Worm (Caenorhabditis elegans) whole organism, young adult: ENCODE results near the gene Y116A8B.1.

ENCODE experiments used
- B0019.2 ChIP-seq: fragments of 200-800 bp; sonication (Bioruptor generic); conservative IDR thresholded peaks from 2 replicates; pipeline ENCODE4 v1.3.6; 2022; ENCODE audit warnings: missing genetic modification reagents, missing genetic modification characterization, missing compliant biosample characterization
- B0035.1 ChIP-seq: sonication (generic microtip); optimal IDR thresholded peaks from 2 replicates; lab custom pipeline; 2016; ENCODE audit warnings: missing genetic modification characterization, mild to moderate bottlenecking, missing compliant biosample characterization, missing genotype, missing genetic modification reagents
- B0261.1 ChIP-seq: sonication (generic microtip); optimal IDR thresholded peaks from 2 replicates; lab custom pipeline; 2016; ENCODE audit warnings: mild to moderate bottlenecking, missing genetic modification characterization, moderate library complexity, missing compliant biosample characterization
- B0336.3 ChIP-seq: fragments of 200-800 bp; sonication (Bioruptor generic); IDR thresholded peaks from 2 replicates; pipeline ENCODE4 v1.3.6; 2022; ENCODE audit warnings: missing genetic modification characterization, missing compliant biosample characterization
- F22D6.2 ChIP-seq: sonication (generic microtip); optimal IDR thresholded peaks from 2 replicates; lab custom pipeline; 2016; ENCODE audit warnings: mild to moderate bottlenecking, missing genetic modification characterization, missing compliant biosample characterization
- F49E8.2 ChIP-seq: sonication (generic microtip); optimal IDR thresholded peaks from 3 replicates; lab custom pipeline; 2017; ENCODE audit warnings: missing genetic modification characterization, mild to moderate bottlenecking, missing compliant biosample characterization, antibody characterized with exemption, moderate library complexity; ENCODE audit not compliant: insufficient read depth
- F55B11.4 ChIP-seq: sonication (generic microtip); optimal IDR thresholded peaks from 2 replicates; lab custom pipeline; 2016; ENCODE audit warnings: missing compliant biosample characterization, missing genetic modification characterization, borderline replicate concordance; ENCODE audit not compliant: insufficient read depth
- F57A8.1 ChIP-seq: fragments of 200-800 bp; sonication (Bioruptor generic); optimal IDR thresholded peaks from 2 replicates; lab custom pipeline; 2018; ENCODE audit warnings: mild to moderate bottlenecking, missing genetic modification characterization, moderate library complexity, missing compliant biosample characterization
- F57C9.4 ChIP-seq: sonication (generic microtip); optimal IDR thresholded peaks from 2 replicates; lab custom pipeline; 2017; ENCODE audit warnings: mild to moderate bottlenecking, missing genetic modification characterization, missing compliant biosample characterization
- T26A5.8 ChIP-seq: sonication (generic microtip); optimal IDR thresholded peaks from 2 replicates; lab custom pipeline; 2016; ENCODE audit warnings: missing genetic modification characterization, missing compliant biosample characterization
- Y79H2A.3 ChIP-seq: fragments of 200-800 bp; sonication (Bioruptor generic); conservative IDR thresholded peaks from 2 replicates; pipeline ENCODE4 v1.3.6; 2022; ENCODE audit warnings: missing genetic modification reagents, missing genetic modification characterization, missing compliant biosample characterization
- ZK185.1 ChIP-seq: sonication (generic microtip); optimal IDR thresholded peaks from 2 replicates; lab custom pipeline; 2016; ENCODE audit warnings: mild to moderate bottlenecking, missing genetic modification characterization, missing compliant biosample characterization; ENCODE audit not compliant: poor library complexity, severe bottlenecking
- akir-1 ChIP-seq: fragments of 200-800 bp; sonication (Bioruptor generic); optimal IDR thresholded peaks from 2 replicates; lab custom pipeline; 2018; ENCODE audit warnings: mild to moderate bottlenecking, missing genetic modification characterization, moderate library complexity, missing compliant biosample characterization
- ama-1 ChIP-seq, 3 experiments: fragments of 150-350 bp in 1 of 3; sonication (generic microtip) in 2 of 3; optimal IDR thresholded peaks; 2 replicates each; lab custom pipeline; 2014 to 2018; ENCODE audit warnings: missing biosample characterization in 2 of 3, missing genetic modification characterization in 2 of 3, missing genetic modification reagents in 2 of 3
- atf-7 ChIP-seq: sonication (generic microtip); optimal IDR thresholded peaks from 2 replicates; lab custom pipeline; 2017; ENCODE audit warnings: mild to moderate bottlenecking, missing genetic modification characterization, missing compliant biosample characterization
- bed-1 ChIP-seq: fragments of 200-800 bp; sonication (Bioruptor generic); IDR thresholded peaks from 2 replicates; pipeline ENCODE4 v1.3.6; 2022; ENCODE audit warnings: missing genetic modification reagents, missing genetic modification characterization, missing compliant biosample characterization
- bed-2 ChIP-seq: fragments of 200-800 bp; sonication (Bioruptor generic); IDR thresholded peaks from 2 replicates; pipeline ENCODE4 v1.3.6; 2022; ENCODE audit warnings: missing genetic modification reagents, missing genetic modification characterization, missing compliant biosample characterization
- ceh-27 ChIP-seq: fragments of 200-800 bp; sonication (Bioruptor generic); optimal IDR thresholded peaks from 2 replicates; lab custom pipeline; 2018; ENCODE audit warnings: mild to moderate bottlenecking, missing genetic modification characterization, moderate library complexity, missing compliant biosample characterization
- ceh-79 ChIP-seq: sonication (generic microtip); optimal IDR thresholded peaks from 2 replicates; lab custom pipeline; 2017; ENCODE audit warnings: mild to moderate bottlenecking, missing genetic modification characterization, missing compliant biosample characterization
- ceh-91 ChIP-seq: fragments of 200-800 bp; sonication (Bioruptor generic); IDR thresholded peaks from 2 replicates; pipeline ENCODE4 v1.3.6; 2022; ENCODE audit warnings: missing genetic modification reagents, missing genetic modification characterization, missing compliant biosample characterization
- dpff-1 ChIP-seq: sonication (generic microtip); optimal IDR thresholded peaks from 2 replicates; lab custom pipeline; 2017; ENCODE audit warnings: mild to moderate bottlenecking, missing genetic modification characterization, missing compliant biosample characterization
- dpl-1 ChIP-seq: fragments of 150-350 bp; optimal IDR thresholded peaks from 2 replicates; lab custom pipeline; 2014; ENCODE audit warnings: missing biosample characterization, missing genetic modification reagents, missing genetic modification characterization
- egrh-3 ChIP-seq: fragments of 200-800 bp; sonication (Bioruptor generic); IDR thresholded peaks from 2 replicates; pipeline ENCODE4 v1.3.6; 2022; ENCODE audit warnings: missing genetic modification reagents, missing genetic modification characterization, missing compliant biosample characterization
- ekl-4 ChIP-seq: fragments of 200-800 bp; sonication (Bioruptor generic); IDR thresholded peaks from 2 replicates; pipeline ENCODE4 v1.3.6; 2022; ENCODE audit warnings: missing genetic modification reagents, missing genetic modification characterization, missing compliant biosample characterization
- gei-17 ChIP-seq: fragments of 200-800 bp; sonication (Bioruptor generic); optimal IDR thresholded peaks from 2 replicates; lab custom pipeline; 2018; ENCODE audit warnings: mild to moderate bottlenecking, missing genetic modification characterization, missing compliant biosample characterization
- hlh-26 ChIP-seq: fragments of 200-800 bp; sonication (Bioruptor generic); conservative IDR thresholded peaks from 2 replicates; pipeline ENCODE4 v1.3.6; 2022; ENCODE audit warnings: missing genetic modification reagents, missing genetic modification characterization, missing compliant biosample characterization
- hrde-1 ChIP-seq: sonication (generic microtip); optimal IDR thresholded peaks from 2 replicates; lab custom pipeline; 2016; ENCODE audit warnings: missing genetic modification characterization, mild to moderate bottlenecking, missing compliant biosample characterization, moderate library complexity, missing genotype, missing genetic modification reagents, borderline replicate concordance
- lag-1 ChIP-seq: fragments of 200-800 bp; sonication (Bioruptor generic); IDR thresholded peaks from 2 replicates; pipeline ENCODE4 v1.3.6; 2022; ENCODE audit warnings: missing genetic modification reagents, missing genetic modification characterization, missing compliant biosample characterization
- let-526 ChIP-seq: fragments of 200-800 bp; sonication (Bioruptor generic); IDR thresholded peaks from 2 replicates; pipeline ENCODE4 v1.3.6; 2022; ENCODE audit warnings: missing genetic modification reagents, missing genetic modification characterization, missing compliant biosample characterization
- let-607 ChIP-seq, 2 experiments: fragments of 200-800 bp in 1 of 2; sonication (Bioruptor generic) in 1 of 2; sonication (generic microtip) in 1 of 2; optimal IDR thresholded peaks; 2 replicates each; lab custom pipeline; 2016 to 2018; ENCODE audit warnings: mild to moderate bottlenecking in 2 of 2, missing compliant biosample characterization in 2 of 2, missing genetic modification characterization in 2 of 2, moderate library complexity in 2 of 2, missing genotype in 1 of 2
- lin-26 ChIP-seq: fragments of 200-800 bp; sonication (Bioruptor generic); IDR thresholded peaks from 2 replicates; pipeline ENCODE4 v1.3.6; 2022; ENCODE audit warnings: missing genetic modification reagents, missing genetic modification characterization, missing compliant biosample characterization
- lin-35 ChIP-seq, 3 experiments: fragments of 150-350 bp in 2 of 3; sonication (generic microtip) in 1 of 3; optimal IDR thresholded peaks; 2 replicates each; lab custom pipeline; 2014 to 2018; ENCODE audit warnings: missing biosample characterization in 3 of 3, missing genetic modification characterization in 3 of 3, missing genetic modification reagents in 3 of 3
- lin-40 ChIP-seq: sonication (generic microtip); optimal IDR thresholded peaks from 2 replicates; lab custom pipeline; 2016; ENCODE audit warnings: missing genetic modification characterization, mild to moderate bottlenecking, missing compliant biosample characterization, missing genotype, missing genetic modification reagents
- lsy-27 ChIP-seq: sonication (generic microtip); optimal IDR thresholded peaks from 2 replicates; lab custom pipeline; 2017; ENCODE audit warnings: missing genetic modification characterization, mild to moderate bottlenecking, missing compliant biosample characterization, antibody characterized with exemption, missing genotype, borderline replicate concordance; ENCODE audit not compliant: insufficient read depth
- madf-3 ChIP-seq: fragments of 200-800 bp; sonication (Bioruptor generic); IDR thresholded peaks from 2 replicates; pipeline ENCODE4 v1.3.6; 2022; ENCODE audit warnings: missing genetic modification reagents, missing genetic modification characterization, missing compliant biosample characterization
- madf-8 ChIP-seq: fragments of 200-800 bp; sonication (Bioruptor generic); conservative IDR thresholded peaks from 2 replicates; pipeline ENCODE4 v1.3.6; 2022; ENCODE audit warnings: missing genetic modification reagents, missing genetic modification characterization, missing compliant biosample characterization
- mcd-1 ChIP-seq: fragments of 200-800 bp; sonication (Bioruptor generic); IDR thresholded peaks from 2 replicates; pipeline ENCODE4 v1.3.6; 2022; ENCODE audit warnings: missing genetic modification reagents, missing genetic modification characterization, missing compliant biosample characterization
- nfya-2 ChIP-seq: fragments of 200-800 bp; sonication (Bioruptor generic); IDR thresholded peaks from 2 replicates; pipeline ENCODE4 v1.3.6; 2022; ENCODE audit warnings: missing genetic modification reagents, missing genetic modification characterization, missing compliant biosample characterization
- nhr-179 ChIP-seq: sonication (generic microtip); optimal IDR thresholded peaks from 2 replicates; lab custom pipeline; 2016; ENCODE audit warnings: mild to moderate bottlenecking, missing genetic modification characterization, missing compliant biosample characterization
- sea-2 ChIP-seq: fragments of 200-800 bp; sonication (Bioruptor generic); IDR thresholded peaks from 2 replicates; pipeline ENCODE4 v1.3.6; 2022; ENCODE audit warnings: missing genetic modification characterization, missing compliant biosample characterization
- sptf-2 ChIP-seq: fragments of 200-800 bp; sonication (Bioruptor generic); optimal IDR thresholded peaks from 2 replicates; lab custom pipeline; 2018; ENCODE audit warnings: mild to moderate bottlenecking, missing genetic modification characterization, missing compliant biosample characterization
- tbp1 ChIP-seq: fragments of 200-800 bp; sonication (Bioruptor generic); optimal IDR thresholded peaks from 2 replicates; lab custom pipeline; 2018; ENCODE audit warnings: mild to moderate bottlenecking, missing genetic modification characterization, missing compliant biosample characterization
- tbx-9 ChIP-seq: sonication (generic microtip); optimal IDR thresholded peaks from 2 replicates; lab custom pipeline; 2016; ENCODE audit warnings: borderline replicate concordance, missing genetic modification characterization, inconsistent platforms, missing compliant biosample characterization
- unc-62 ChIP-seq: fragments of 150-350 bp; optimal IDR thresholded peaks from 2 replicates; lab custom pipeline; 2014; ENCODE audit warnings: missing biosample characterization, missing genetic modification reagents, missing genetic modification characterization
- xnd-1 ChIP-seq: sonication (generic microtip); optimal IDR thresholded peaks from 2 replicates; lab custom pipeline; 2016; ENCODE audit warnings: missing genotype, missing genetic modification reagents, missing genetic modification characterization, missing compliant biosample characterization

The Y116A8B.1 gene

ce11 chrIV:17248538-17248937 is 32.4 kb downstream of the Y116A8B.1 start:
- no peak for TF ChIP-seq xnd-1
- no peak for TF ChIP-seq nfya-2 (GFP tag; lab: Robert Waterston, UW)
- TF ChIP-seq atf-7 (tag; lab: Kevin White, UChicago), result no peak
- TF ChIP-seq sptf-2, result no peak
- TF ChIP-seq gei-17 (GFP tag; lab: Kevin White, UChicago), result no peak
- no peak for TF ChIP-seq ekl-4 (GFP tag; lab: Robert Waterston, UW)
- TF ChIP-seq T26A5.8 (tag; lab: Kevin White, UChicago), result no peak
- no peak for TF ChIP-seq B0035.1 (tag; lab: Kevin White, UChicago)
- TF ChIP-seq ceh-27 (GFP tag; lab: Kevin White, UChicago), result no peak
- TF ChIP-seq tbx-9, result no peak
- no peak for TF ChIP-seq lin-35 (GFP tag; optimal IDR thresholded peaks at IDR 0.05; lab: Kevin White, UChicago)
- no peak for TF ChIP-seq B0261.1 (tag; lab: Kevin White, UChicago)
- no peak for TF ChIP-seq sea-2 (GFP tag; lab: Robert Waterston, UW)
- no peak for TF ChIP-seq ceh-91 (GFP tag; lab: Robert Waterston, UW)
- no peak for TF ChIP-seq hrde-1 (tag; lab: Kevin White, UChicago)
- TF ChIP-seq lsy-27 (tag; lab: Kevin White, UChicago), result no peak
- TF ChIP-seq, all 124 proteins: peak for 0

- TF ChIP-seq unc-62 (peak; percentile 60), egrh-3 (GFP tag; lab: Robert Waterston, UW) (peak; percentile 62), F57C9.4 (tag; lab: Kevin White, UChicago) (peak; percentile 41), Y79H2A.3 (0 out of 2 replicates have a peak, but pooled peaks have one; percentile 30), tbp1 (peak; percentile 81), let-607 (tag; optimal IDR thresholded peaks at IDR 0.05; lab: Kevin White, UChicago) (peak; percentile 81 to 89), B0336.3 (peak; percentile 99), mcd-1 (GFP tag; lab: Robert Waterston, UW) (peak; percentile 100), ZK185.1 (tag; lab: Kevin White, UChicago) (peak; percentile 96), F22D6.2 (tag; lab: Kevin White, UChicago) (peak; percentile 89), madf-3 (peak; percentile 98), bed-1 (GFP tag; lab: Robert Waterston, UW) (no peak), nhr-179 (no peak), sptf-2 (no peak), hlh-26 (GFP tag; lab: Robert Waterston, UW) (no peak), let-526 (peak; percentile 95), T26A5.8 (tag; lab: Kevin White, UChicago) (no peak), lin-40 (tag; lab: Kevin White, UChicago) (peak; percentile 98), bed-2 (no peak), lin-26 (GFP tag; lab: Robert Waterston, UW) (peak; percentile 77), dpl-1 (GFP tag; lab: Kevin White, UChicago) (peak; percentile 97), dpff-1 (tag; lab: Kevin White, UChicago) (no peak), gei-17 (GFP tag; lab: Kevin White, UChicago) (peak; percentile 86), F57A8.1 (GFP tag; lab: Kevin White, UChicago) (no peak), F55B11.4 (no peak), lag-1 (GFP tag; lab: Robert Waterston, UW) (peak; percentile 81; the same call in 1 of the 2 replicates), ceh-79 (tag; lab: Kevin White, UChicago) (no peak), akir-1 (GFP tag; lab: Kevin White, UChicago) (peak; percentile 78), F49E8.2 (peak; percentile 86), B0019.2 (peak; percentile 64), ama-1 (optimal IDR thresholded peaks at IDR 0.05; lab: Kevin White, UChicago) (no peak), ama-1 (GFP tag; optimal IDR thresholded peaks at IDR 0.05; lab: Kevin White, UChicago) (no peak), lsy-27 (tag; lab: Kevin White, UChicago) (peak; percentile 15), madf-8 (GFP tag; lab: Robert Waterston, UW) (peak; percentile 75)
These were observed 33.6 kb downstream of the Y116A8B.1 start, which contains the start of gene eelo-2 for ce11 chrIV:17249691-17250181. Gene eelo-2 (plus strand): TSS chrIV:17250131.
